Worm (Caenorhabditis elegans) whole organism, L4 larva: ENCODE data around the gene VC5.2.

Experiments
- F10B5.3 ChIP-seq: sonication (generic microtip); optimal IDR thresholded peaks from 2 replicates; lab custom pipeline; 2016; ENCODE audit warnings: mild to moderate bottlenecking, missing genetic modification characterization, missing compliant biosample characterization
- F26F4.8 ChIP-seq: fragments of 200-800 bp; sonication (Bioruptor generic); conservative IDR thresholded peaks from 2 replicates; pipeline ENCODE4 v1.3.6; 2022; ENCODE audit warnings: missing genetic modification characterization, missing compliant biosample characterization
- F37D6.2 ChIP-seq: sonication (generic microtip); optimal IDR thresholded peaks from 2 replicates; lab custom pipeline; 2016; ENCODE audit warnings: mild to moderate bottlenecking, missing genetic modification characterization, missing compliant biosample characterization
- F44E2.7 ChIP-seq: fragments of 200-800 bp; sonication (Bioruptor generic); IDR thresholded peaks from 2 replicates; pipeline ENCODE4 v2.1.2; 2022; ENCODE audit warnings: missing genetic modification characterization, missing compliant biosample characterization
- T20F7.1 ChIP-seq: fragments of 200-800 bp; sonication (Bioruptor generic); optimal IDR thresholded peaks from 2 replicates; lab custom pipeline; 2018; ENCODE audit warnings: mild to moderate bottlenecking, missing genetic modification characterization, missing compliant biosample characterization
- T26A8.4 ChIP-seq: fragments of 200-800 bp; sonication (Bioruptor generic); IDR thresholded peaks from 2 replicates; pipeline ENCODE4 v1.3.6; 2022; ENCODE audit warnings: missing genetic modification characterization, missing compliant biosample characterization
- Y48G9A.11 ChIP-seq: fragments of 200-800 bp; sonication (Bioruptor generic); IDR thresholded peaks from 2 replicates; pipeline ENCODE4 v1.3.6; 2022; ENCODE audit warnings: missing genetic modification reagents, missing genetic modification characterization, missing compliant biosample characterization
- ZK337.2 ChIP-seq: fragments of 200-800 bp; sonication (Bioruptor generic); IDR thresholded peaks from 2 replicates; pipeline ENCODE4 v1.3.6; 2022; ENCODE audit warnings: missing genetic modification reagents, missing genetic modification characterization, missing compliant biosample characterization
- aly-2 ChIP-seq: sonication (generic microtip); optimal IDR thresholded peaks from 2 replicates; lab custom pipeline; 2018; ENCODE audit warnings: missing biosample characterization, missing genetic modification characterization
- arid-1 ChIP-seq: fragments of 200-800 bp; sonication (Bioruptor generic); conservative IDR thresholded peaks from 2 replicates; pipeline ENCODE4 v1.3.6; 2022; ENCODE audit warnings: missing genetic modification reagents, missing genetic modification characterization, missing compliant biosample characterization
- ceh-28 ChIP-seq: fragments of 150-350 bp; optimal IDR thresholded peaks from 2 replicates; lab custom pipeline; 2014; ENCODE audit warnings: missing biosample characterization, missing genetic modification reagents, missing genetic modification characterization
- ceh-32 ChIP-seq: sonication (generic microtip); optimal IDR thresholded peaks from 2 replicates; lab custom pipeline; 2016; ENCODE audit warnings: mild to moderate bottlenecking, missing genetic modification characterization, missing compliant biosample characterization; ENCODE audit not compliant: poor library complexity
- ceh-62 ChIP-seq: sonication (generic microtip); optimal IDR thresholded peaks from 2 replicates; lab custom pipeline; 2017; ENCODE audit warnings: missing biosample characterization, missing genetic modification characterization
- ceh-82 ChIP-seq: sonication (generic microtip); optimal IDR thresholded peaks from 2 replicates; lab custom pipeline; 2017; ENCODE audit warnings: missing biosample characterization, missing genetic modification characterization
- ces-1 ChIP-seq: fragments of 150-350 bp; sonication (generic microtip); optimal IDR thresholded peaks from 4 replicates; lab custom pipeline; 2014; ENCODE audit warnings: missing biosample characterization, missing genetic modification reagents, missing genetic modification characterization
- cey-2 ChIP-seq: sonication (generic microtip); optimal IDR thresholded peaks from 3 replicates; lab custom pipeline; 2017; ENCODE audit warnings: missing genetic modification characterization, mild to moderate bottlenecking, missing compliant biosample characterization, antibody characterized with exemption, borderline replicate concordance; ENCODE audit not compliant: insufficient read depth
- ctbp-1 ChIP-seq: fragments of 200-800 bp; sonication (Bioruptor generic); IDR thresholded peaks from 2 replicates; pipeline ENCODE4 v1.3.6; 2022; ENCODE audit warnings: missing genetic modification reagents, missing genetic modification characterization, missing compliant biosample characterization
- daf-16 ChIP-seq, 3 experiments: sonication (generic microtip); optimal IDR thresholded peaks; 2 replicates each; lab custom pipeline; 2016 to 2017; ENCODE audit warnings: missing genetic modification characterization in 3 of 3, missing genetic modification reagents in 3 of 3, mild to moderate bottlenecking in 2 of 3, missing compliant biosample characterization in 2 of 3, missing biosample characterization in 1 of 3, moderate library complexity in 1 of 3
- dmd-6 ChIP-seq: fragments of 200-800 bp; sonication (Bioruptor generic); IDR thresholded peaks from 2 replicates; pipeline ENCODE4 v1.3.6; 2022; ENCODE audit warnings: missing genetic modification reagents, missing genetic modification characterization, missing compliant biosample characterization
- duxl-1 ChIP-seq: sonication (generic microtip); optimal IDR thresholded peaks from 2 replicates; lab custom pipeline; 2016; ENCODE audit warnings: mild to moderate bottlenecking, missing genetic modification characterization, moderate library complexity, missing compliant biosample characterization; ENCODE audit not compliant: poor library complexity
- dve-1 ChIP-seq: sonication (generic microtip); optimal IDR thresholded peaks from 2 replicates; lab custom pipeline; 2017; ENCODE audit warnings: antibody characterized with exemption, mild to moderate bottlenecking, missing genetic modification characterization, missing compliant biosample characterization; ENCODE audit not compliant: insufficient read depth
- egl-43 ChIP-seq: fragments of 200-800 bp; sonication (Bioruptor generic); IDR thresholded peaks from 2 replicates; pipeline ENCODE4 v1.3.6; 2022; ENCODE audit warnings: missing genetic modification reagents, missing genetic modification characterization, missing compliant biosample characterization
- fos-1 ChIP-seq: fragments of 150-350 bp; optimal IDR thresholded peaks from 2 replicates; lab custom pipeline; 2014; ENCODE audit warnings: missing biosample characterization, missing genetic modification characterization
- hif-1 ChIP-seq, 2 experiments: sonication (generic microtip); optimal IDR thresholded peaks; 2 replicates each; lab custom pipeline; 2016 to 2017; ENCODE audit warnings: missing compliant biosample characterization in 2 of 2, missing genetic modification characterization in 2 of 2, missing genetic modification reagents in 2 of 2, missing genotype in 2 of 2, mild to moderate bottlenecking in 1 of 2
- hlh-11 ChIP-seq: fragments of 200-800 bp; sonication (Bioruptor generic); optimal IDR thresholded peaks from 2 replicates; lab custom pipeline; 2018; ENCODE audit warnings: mild to moderate bottlenecking, missing genetic modification characterization, missing compliant biosample characterization
- hmg-1.1 ChIP-seq: fragments of 200-800 bp; sonication (Bioruptor generic); IDR thresholded peaks from 2 replicates; pipeline ENCODE4 v1.3.6; 2022; ENCODE audit warnings: missing genetic modification reagents, missing genetic modification characterization, missing compliant biosample characterization
- lin-29 ChIP-seq: fragments of 200-800 bp; sonication (Bioruptor generic); IDR thresholded peaks from 2 replicates; pipeline ENCODE4 v1.3.6; 2022; ENCODE audit warnings: missing genetic modification reagents, missing genetic modification characterization, missing compliant biosample characterization
- lin-39 ChIP-seq: fragments of 150-350 bp; optimal IDR thresholded peaks from 2 replicates; lab custom pipeline; 2014; ENCODE audit warnings: missing biosample characterization, missing genetic modification reagents, missing genetic modification characterization
- madf-5 ChIP-seq, 2 experiments: fragments of 200-800 bp; sonication (Bioruptor generic); IDR thresholded peaks; 2 replicates each; pipeline ENCODE4 v1.3.6; 2022; ENCODE audit warnings: missing compliant biosample characterization in 2 of 2, missing genetic modification characterization in 2 of 2
- madf-9 ChIP-seq: fragments of 200-800 bp; sonication (Bioruptor generic); conservative IDR thresholded peaks from 2 replicates; pipeline ENCODE4 v1.3.6; 2022; ENCODE audit warnings: missing genetic modification reagents, missing genetic modification characterization, missing compliant biosample characterization
- mdl-1 ChIP-seq, 2 experiments: fragments of 150-350 bp in 1 of 2; sonication (generic microtip) in 1 of 2; optimal IDR thresholded peaks; 2 replicates each; lab custom pipeline; 2014 to 2017; ENCODE audit warnings: missing biosample characterization in 2 of 2, missing genetic modification characterization in 2 of 2
- mdt-29 ChIP-seq: fragments of 200-800 bp; sonication (Bioruptor generic); IDR thresholded peaks from 2 replicates; pipeline ENCODE4 v1.3.6; 2022; ENCODE audit warnings: missing genetic modification reagents, missing genetic modification characterization, missing compliant biosample characterization
- mep-1 ChIP-seq: fragments of 150-350 bp; sonication (generic microtip); optimal IDR thresholded peaks from 3 replicates; lab custom pipeline; 2014; ENCODE audit warnings: missing biosample characterization, missing genetic modification characterization
- mes-2 ChIP-seq: sonication (generic microtip); optimal IDR thresholded peaks from 2 replicates; lab custom pipeline; 2016; ENCODE audit warnings: missing genotype, mild to moderate bottlenecking, missing genetic modification characterization, missing compliant biosample characterization; ENCODE audit not compliant: poor library complexity, severe bottlenecking
- mxl-3 ChIP-seq: fragments of 200-800 bp; sonication (Bioruptor generic); optimal IDR thresholded peaks from 2 replicates; lab custom pipeline; 2018; ENCODE audit warnings: mild to moderate bottlenecking, missing genetic modification characterization, missing compliant biosample characterization
- nhr-111 ChIP-seq: fragments of 200-800 bp; sonication (Bioruptor generic); optimal IDR thresholded peaks from 2 replicates; lab custom pipeline; 2018; ENCODE audit warnings: mild to moderate bottlenecking, missing genetic modification characterization, missing compliant biosample characterization
- nhr-237 ChIP-seq: sonication (generic microtip); optimal IDR thresholded peaks from 2 replicates; lab custom pipeline; 2017; ENCODE audit warnings: missing biosample characterization, missing genetic modification characterization
- nhr-6 ChIP-seq: fragments of 150-350 bp; optimal IDR thresholded peaks from 2 replicates; lab custom pipeline; 2014; ENCODE audit warnings: missing biosample characterization, missing genetic modification characterization
- nhr-76 ChIP-seq: fragments of 150-350 bp; optimal IDR thresholded peaks from 2 replicates; lab custom pipeline; 2014; ENCODE audit warnings: missing biosample characterization, missing genetic modification characterization
- nhr-77 ChIP-seq: fragments of 150-350 bp; optimal IDR thresholded peaks from 2 replicates; lab custom pipeline; 2014; ENCODE audit warnings: missing biosample characterization, missing genetic modification characterization
- php-3 ChIP-seq: fragments of 200-800 bp; sonication (Bioruptor generic); IDR thresholded peaks from 2 replicates; pipeline ENCODE4 v1.3.6; 2022; ENCODE audit warnings: missing genetic modification reagents, missing genetic modification characterization, missing compliant biosample characterization
- pqm-1 ChIP-seq: sonication (generic microtip); optimal IDR thresholded peaks from 2 replicates; lab custom pipeline; 2017; ENCODE audit warnings: missing biosample characterization, missing genetic modification characterization
- skn-1 ChIP-seq: fragments of 150-350 bp; optimal IDR thresholded peaks from 2 replicates; lab custom pipeline; 2014; ENCODE audit warnings: missing biosample characterization, missing genetic modification characterization
- snpc-1.2 ChIP-seq: fragments of 200-800 bp; sonication (Bioruptor generic); IDR thresholded peaks from 2 replicates; pipeline ENCODE4 v1.3.6; 2022; ENCODE audit warnings: missing genetic modification reagents, missing genetic modification characterization, missing compliant biosample characterization
- snpc-4 ChIP-seq: fragments of 150-350 bp; optimal IDR thresholded peaks from 2 replicates; lab custom pipeline; 2014; ENCODE audit warnings: missing biosample characterization, missing genetic modification characterization
- spr-3 ChIP-seq: fragments of 200-800 bp; sonication (Bioruptor generic); optimal IDR thresholded peaks from 2 replicates; lab custom pipeline; 2018; ENCODE audit warnings: mild to moderate bottlenecking, missing genetic modification characterization, missing compliant biosample characterization
- tag-97 ChIP-seq: fragments of 200-800 bp; sonication (Bioruptor generic); IDR thresholded peaks from 2 replicates; pipeline ENCODE4 v1.3.6; 2022; ENCODE audit warnings: missing genetic modification characterization, missing compliant biosample characterization
- unc-62 ChIP-seq, 3 experiments: fragments of 150-350 bp in 1 of 3; sonication (generic microtip); optimal IDR thresholded peaks in 2 of 3; peaks in 1 of 3; 1 replicate in 1 of 3; 2 replicates in 2 of 3; lab custom pipeline; 2014 to 2017; ENCODE audit warnings: missing biosample characterization in 3 of 3, missing genetic modification characterization in 3 of 3, missing genetic modification reagents in 3 of 3, missing genotype in 1 of 3
- zag-1 ChIP-seq: fragments of 150-350 bp; optimal IDR thresholded peaks from 2 replicates; lab custom pipeline; 2014; ENCODE audit warnings: missing biosample characterization, missing genetic modification characterization
- zip-11 ChIP-seq: fragments of 200-800 bp; sonication (Bioruptor generic); IDR thresholded peaks from 2 replicates; pipeline ENCODE4 v1.3.6; 2022; ENCODE audit warnings: missing genetic modification characterization, missing compliant biosample characterization

The VC5.2 gene

DNA sequence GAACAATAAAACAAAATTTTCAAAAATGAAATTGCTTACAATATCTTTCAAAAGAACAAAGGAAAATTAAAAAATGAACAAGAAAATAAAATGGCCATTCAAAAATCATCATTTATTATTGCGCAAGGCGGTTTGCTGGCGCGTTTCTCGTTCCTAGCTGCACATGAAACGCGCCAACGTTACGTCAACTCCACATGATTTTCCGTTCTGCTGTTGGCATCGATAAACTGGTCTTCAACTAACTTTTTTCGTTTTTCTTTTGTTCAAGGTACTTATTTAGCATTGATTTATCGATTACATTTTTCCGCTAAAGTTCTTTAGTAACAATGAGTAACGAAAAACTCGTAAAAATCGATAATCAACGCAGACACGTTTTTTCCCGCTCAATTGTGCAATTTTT lies 25.4 kb upstream of the VC5.2 start, which contains the start of the genes Y57E12AL.6 and Y57E12AL.1 (continued):
- TF ChIP-seq ctbp-1 (GFP tag; lab: Robert Waterston, UW) (no peak), lin-29 (no peak), daf-16 (GFP tag; optimal IDR thresholded peaks at IDR 0.05; lab: Kevin White, UChicago) (no peak), daf-16 (tag; optimal IDR thresholded peaks at IDR 0.05; lab: Kevin White, UChicago) (peak; percentile 64), tag-97 (GFP tag; lab: Robert Waterston, UW) (no peak), skn-1 (tag; lab: Kevin White, UChicago) (no peak), mxl-3 (GFP tag; lab: Kevin White, UChicago) (peak; percentile 76), arid-1 (no peak), egl-43 (no peak), nhr-111 (no peak), hlh-11 (peak; percentile 86), snpc-1.2 (GFP tag; lab: Robert Waterston, UW) (no peak), duxl-1 (tag; lab: Kevin White, UChicago) (peak; percentile 60), ceh-82 (tag; lab: Kevin White, UChicago) (no peak), ceh-28 (tag; lab: Kevin White, UChicago) (peak; percentile 79), mep-1 (tag; lab: Kevin White, UChicago) (peak; percentile 91), ces-1 (no peak), hif-1 (tag; optimal IDR thresholded peaks at IDR 0.05; lab: Kevin White, UChicago) (peak in 1 of 2 experiments; percentile 43), madf-9 (GFP tag; lab: Robert Waterston, UW) (no peak), fos-1 (tag; lab: Kevin White, UChicago) (no peak), madf-5 (GFP tag; IDR thresholded peaks at IDR 0.05; lab: Robert Waterston, UW) (no peak), php-3 (GFP tag; lab: Robert Waterston, UW) (no peak), T20F7.1 (GFP tag; lab: Kevin White, UChicago) (peak; percentile 71), nhr-237 (tag; lab: Kevin White, UChicago) (no peak), unc-62 (GFP tag; optimal IDR thresholded peaks at IDR 0.05 in 1 of 2; lab: Kevin White, UChicago) (no peak), unc-62 (tag; optimal IDR thresholded peaks at IDR 0.05; lab: Kevin White, UChicago) (no peak), T26A8.4 (GFP tag; lab: Robert Waterston, UW) (peak; percentile 64), dmd-6 (GFP tag; lab: Robert Waterston, UW) (peak; percentile 80), snpc-4 (tag; lab: Kevin White, UChicago) (no peak), F10B5.3 (tag; lab: Kevin White, UChicago) (no peak), ceh-32 (tag; lab: Kevin White, UChicago) (no peak), dve-1 (tag; lab: Kevin White, UChicago) (peak; percentile 83), nhr-76 (no peak), cey-2 (tag; lab: Kevin White, UChicago) (no peak), zip-11 (GFP tag; lab: Robert Waterston, UW) (no peak), F37D6.2 (tag; lab: Kevin White, UChicago) (peak; percentile 11), lin-39 (tag; lab: Kevin White, UChicago) (no peak), nhr-77 (tag; lab: Kevin White, UChicago) (peak; percentile 88), Y48G9A.11 (GFP tag; lab: Robert Waterston, UW) (no peak), hmg-1.1 (GFP tag; lab: Robert Waterston, UW) (peak; percentile 58), mdl-1 (tag; optimal IDR thresholded peaks at IDR 0.05; lab: Kevin White, UChicago) (peak in 1 of 2 experiments; percentile 65), F44E2.7 (GFP tag; lab: Robert Waterston, UW) (no peak), F26F4.8 (no peak), ZK337.2 (GFP tag; lab: Robert Waterston, UW) (no peak), zag-1 (tag; lab: Kevin White, UChicago) (no peak), mes-2 (tag; lab: Kevin White, UChicago) (peak; percentile 88), aly-2 (tag; lab: Kevin White, UChicago) (no peak), pqm-1 (tag; lab: Kevin White, UChicago) (no peak), nhr-6 (peak; percentile 56), spr-3 (GFP tag; lab: Kevin White, UChicago) (no peak), mdt-29 (no peak), ceh-62 (tag; lab: Kevin White, UChicago) (no peak)
